Fruit fly (Drosophila melanogaster) whole organism, embryonic: ENCODE results near the gene Hr38.

Experiments used
- Adf1 ChIP-seq: fragments of 200-800 bp; sonication (Bioruptor generic); IDR thresholded peaks from 2 replicates; pipeline ENCODE4 v1.3.6; 2022; ENCODE audit warnings: missing biosample characterization, missing genetic modification characterization
- B-H1 ChIP-seq: fragments of 200-800 bp; sonication (Bioruptor generic); IDR thresholded peaks from 3 replicates; pipeline ENCODE4 v1.3.6; 2022; ENCODE audit warnings: missing biosample characterization, missing genetic modification characterization
- BEAF-32 ChIP-seq: fragments of 200-800 bp; sonication (Bioruptor generic); optimal IDR thresholded peaks from 3 replicates; lab custom pipeline; 2017; ENCODE audit warnings: missing biosample characterization, missing genetic modification characterization, mild to moderate bottlenecking, moderate library complexity, missing genetic modification reagents
- Blimp-1 ChIP-seq: fragments of 200-800 bp; sonication (Bioruptor generic); optimal IDR thresholded peaks from 3 replicates; lab custom pipeline; 2018; ENCODE audit warnings: missing biosample characterization, missing genetic modification characterization, mild to moderate bottlenecking, moderate library complexity, missing genetic modification reagents
- CG1024 ChIP-seq: fragments of 200-800 bp; sonication (Bioruptor generic); IDR thresholded peaks from 2 replicates; pipeline ENCODE4 v1.3.6; 2022; ENCODE audit warnings: missing biosample characterization, missing genetic modification characterization
- CG11723 ChIP-seq: fragments of 200-800 bp; sonication (Bioruptor generic); optimal IDR thresholded peaks from 2 replicates; lab custom pipeline; 2017; ENCODE audit warnings: missing biosample characterization, mild to moderate bottlenecking, missing genetic modification characterization
- CG12236 ChIP-seq: fragments of 200-800 bp; sonication (Bioruptor generic); optimal IDR thresholded peaks from 2 replicates; lab custom pipeline; 2016; ENCODE audit warnings: missing biosample characterization, missing genetic modification characterization
- CG13123 ChIP-seq: fragments of 200-800 bp; sonication (Bioruptor generic); optimal IDR thresholded peaks from 2 replicates; lab custom pipeline; 2016; ENCODE audit warnings: missing biosample characterization, missing genetic modification characterization
- CG13287 ChIP-seq: fragments of 200-800 bp; sonication (Bioruptor generic); IDR thresholded peaks from 2 replicates; pipeline ENCODE4 v1.3.6; 2022; ENCODE audit warnings: missing biosample characterization, missing genetic modification characterization; ENCODE audit not compliant: partially characterized antibody
- CG13894 ChIP-seq: fragments of 200-800 bp; sonication (Bioruptor generic); optimal IDR thresholded peaks from 3 replicates; lab custom pipeline; 2018; ENCODE audit warnings: missing biosample characterization, mild to moderate bottlenecking, missing genetic modification characterization, moderate library complexity
- CG1529 ChIP-seq: fragments of 200-800 bp; sonication (Bioruptor generic); optimal IDR thresholded peaks from 3 replicates; lab custom pipeline; 2018; ENCODE audit warnings: missing biosample characterization, missing genetic modification characterization
- CG17802 ChIP-seq: fragments of 200-800 bp; sonication (Bioruptor generic); optimal IDR thresholded peaks from 2 replicates; lab custom pipeline; 2018; ENCODE audit warnings: missing biosample characterization, mild to moderate bottlenecking, missing genetic modification characterization, moderate library complexity
- CG18262 ChIP-seq: fragments of 200-800 bp; optimal IDR thresholded peaks from 3 replicates; lab custom pipeline; 2019; ENCODE audit warnings: missing biosample characterization, mild to moderate bottlenecking, missing genetic modification characterization, moderate library complexity
- CG2120 ChIP-seq: fragments of 200-800 bp; sonication (Bioruptor generic); optimal IDR thresholded peaks from 3 replicates; lab custom pipeline; 2016; ENCODE audit warnings: missing biosample characterization, missing genetic modification characterization
- CG2712 ChIP-seq: fragments of 200-800 bp; optimal IDR thresholded peaks from 3 replicates; lab custom pipeline; 2019; ENCODE audit warnings: missing biosample characterization, mild to moderate bottlenecking, missing genetic modification characterization, moderate library complexity
- CG2875 ChIP-seq: fragments of 200-800 bp; sonication (Bioruptor generic); optimal IDR thresholded peaks from 2 replicates; lab custom pipeline; 2017; ENCODE audit warnings: missing biosample characterization, mild to moderate bottlenecking, missing genetic modification characterization, missing genetic modification reagents
- CG31441 ChIP-seq: fragments of 200-800 bp; sonication (Bioruptor generic); IDR thresholded peaks from 2 replicates; pipeline ENCODE4 v1.3.6; 2022; ENCODE audit warnings: missing biosample characterization, missing genetic modification characterization
- CG33557 ChIP-seq: fragments of 200-800 bp; sonication (Bioruptor generic); optimal IDR thresholded peaks from 2 replicates; lab custom pipeline; 2019; ENCODE audit warnings: missing biosample characterization, mild to moderate bottlenecking, missing genetic modification characterization, moderate library complexity
- CG3407 ChIP-seq: fragments of 200-800 bp; sonication (Bioruptor generic); optimal IDR thresholded peaks from 2 replicates; lab custom pipeline; 2018; ENCODE audit warnings: missing biosample characterization, mild to moderate bottlenecking, missing genetic modification characterization
- CG42726 ChIP-seq: fragments of 200-800 bp; sonication (Bioruptor generic); IDR thresholded peaks from 2 replicates; pipeline ENCODE4 v1.3.6; 2022; ENCODE audit warnings: missing biosample characterization, missing genetic modification characterization; ENCODE audit not compliant: partially characterized antibody
- CG5245 ChIP-seq: fragments of 200-800 bp; sonication (Bioruptor generic); optimal IDR thresholded peaks from 3 replicates; lab custom pipeline; 2016; ENCODE audit warnings: missing biosample characterization, missing genetic modification characterization
- CG6254 ChIP-seq: fragments of 200-800 bp; sonication (Bioruptor generic); optimal IDR thresholded peaks from 3 replicates; lab custom pipeline; 2017; ENCODE audit warnings: mild to moderate bottlenecking, missing biosample characterization, missing genetic modification reagents, missing genetic modification characterization
- CG8359 ChIP-seq: fragments of 200-800 bp; sonication (Bioruptor generic); optimal IDR thresholded peaks from 2 replicates; lab custom pipeline; 2017; ENCODE audit warnings: missing biosample characterization, mild to moderate bottlenecking, missing genetic modification characterization, borderline replicate concordance
- CG8388 ChIP-seq: fragments of 200-800 bp; sonication (Bioruptor generic); optimal IDR thresholded peaks from 2 replicates; lab custom pipeline; 2019; ENCODE audit warnings: missing biosample characterization, mild to moderate bottlenecking, missing genetic modification characterization, moderate library complexity
- Deaf1 ChIP-seq: fragments of 200-800 bp; optimal IDR thresholded peaks from 3 replicates; lab custom pipeline; 2019; ENCODE audit warnings: missing biosample characterization, mild to moderate bottlenecking, missing genetic modification characterization, moderate library complexity
- Gsc ChIP-seq: fragments of 200-800 bp; sonication (Bioruptor generic); IDR thresholded peaks from 2 replicates; pipeline ENCODE4 v1.3.6; 2022; ENCODE audit warnings: missing biosample characterization, missing genetic modification characterization
- Gug ChIP-seq: fragments of 200-800 bp; sonication (Bioruptor generic); IDR thresholded peaks from 4 replicates; pipeline ENCODE4 v1.3.6; 2022; ENCODE audit warnings: missing biosample characterization, missing genetic modification characterization
- Med ChIP-seq: fragments of 200-800 bp; sonication (Bioruptor generic); peaks from one replicate; lab custom pipeline; 2016; ENCODE audit warnings: missing biosample characterization, missing genetic modification characterization, mild to moderate bottlenecking, inconsistent platforms, moderate library complexity
- Optix ChIP-seq: fragments of 200-800 bp; sonication (Bioruptor generic); IDR thresholded peaks from 3 replicates; pipeline ENCODE4 v1.3.6; 2022; ENCODE audit warnings: missing biosample characterization, missing genetic modification characterization
- Side ChIP-seq: fragments of 200-800 bp; sonication (Bioruptor generic); optimal IDR thresholded peaks from 2 replicates; lab custom pipeline; 2016; ENCODE audit warnings: missing biosample characterization, missing genetic modification characterization
- Spps ChIP-seq: fragments of 200-800 bp; sonication (Bioruptor generic); optimal IDR thresholded peaks from 2 replicates; lab custom pipeline; 2018; ENCODE audit warnings: missing biosample characterization, mild to moderate bottlenecking, missing genetic modification characterization
- Trl ChIP-seq, 3 experiments: fragments of >200 bp in 2 of 3; fragments of 200-800 bp in 1 of 3; sonication (Bioruptor generic) in 1 of 3; optimal IDR thresholded peaks; 2 replicates in 1 of 3; 3 replicates in 2 of 3; lab custom pipeline; 2016 to 2017; ENCODE audit warnings: missing biosample characterization in 1 of 3, missing genetic modification characterization in 1 of 3
- ab ChIP-seq: fragments of 200-800 bp; sonication (Bioruptor generic); optimal IDR thresholded peaks from 2 replicates; lab custom pipeline; 2016; ENCODE audit warnings: missing biosample characterization, missing genetic modification characterization
- br ChIP-seq: fragments of >200 bp; optimal IDR thresholded peaks from 2 replicates; lab custom pipeline; 2017
- cato ChIP-seq: fragments of 200-800 bp; sonication (Bioruptor generic); optimal IDR thresholded peaks from 2 replicates; lab custom pipeline; 2016; ENCODE audit warnings: missing biosample characterization, missing genetic modification characterization, borderline replicate concordance
- chif ChIP-seq, 2 experiments: fragments of 200-800 bp; sonication (Bioruptor generic); optimal IDR thresholded peaks; 3 replicates each; lab custom pipeline; 2016; ENCODE audit warnings: missing biosample characterization in 2 of 2, missing genetic modification characterization in 2 of 2
- ci ChIP-seq: fragments of 200-800 bp; sonication (Bioruptor generic); IDR thresholded peaks from 3 replicates; pipeline ENCODE4 v1.3.6; 2022; ENCODE audit warnings: missing biosample characterization, missing genetic modification characterization
- crol ChIP-seq: fragments of 200-800 bp; sonication (Bioruptor generic); IDR thresholded peaks from 2 replicates; pipeline ENCODE4 v1.3.6; 2022; ENCODE audit warnings: missing biosample characterization, missing genetic modification characterization
- dan ChIP-seq: fragments of 200-800 bp; sonication (Bioruptor generic); IDR thresholded peaks from 2 replicates; pipeline ENCODE4 v1.3.6; 2022; ENCODE audit warnings: missing biosample characterization, missing genetic modification characterization
- eyg ChIP-seq: fragments of 200-800 bp; sonication (Bioruptor generic); optimal IDR thresholded peaks from 3 replicates; lab custom pipeline; 2016; ENCODE audit warnings: missing biosample characterization, missing genetic modification characterization
- ftz-f1 ChIP-seq: fragments of 200-800 bp; sonication (Bioruptor generic); optimal IDR thresholded peaks from 2 replicates; lab custom pipeline; 2016; ENCODE audit warnings: missing biosample characterization, missing genetic modification characterization
- lola ChIP-seq, 3 experiments: fragments of >200 bp in 2 of 3; fragments of 200-800 bp in 1 of 3; sonication (Bioruptor generic) in 1 of 3; optimal IDR thresholded peaks; 2 replicates each; lab custom pipeline; 2017 to 2019; ENCODE audit warnings: missing biosample characterization in 3 of 3, missing genetic modification characterization in 3 of 3, mild to moderate bottlenecking in 1 of 3, moderate library complexity in 1 of 3
- nerfin-1 ChIP-seq: fragments of 200-800 bp; sonication (Bioruptor generic); optimal IDR thresholded peaks from 3 replicates; lab custom pipeline; 2019; ENCODE audit warnings: missing biosample characterization, mild to moderate bottlenecking, missing genetic modification characterization, moderate library complexity
- onecut ChIP-seq: fragments of 200-800 bp; sonication (Bioruptor generic); IDR thresholded peaks from 2 replicates; pipeline ENCODE4 v1.3.6; 2022; ENCODE audit warnings: missing biosample characterization, missing genetic modification characterization
- p53 ChIP-seq: fragments of 200-800 bp; sonication (Bioruptor generic); optimal IDR thresholded peaks from 2 replicates; lab custom pipeline; 2016; ENCODE audit warnings: missing biosample characterization, missing genetic modification characterization
- ro ChIP-seq: fragments of 200-800 bp; sonication (Bioruptor generic); IDR thresholded peaks from 2 replicates; pipeline ENCODE4 v1.3.6; 2022; ENCODE audit warnings: missing biosample characterization, missing genetic modification characterization
- sc ChIP-seq, 3 experiments: fragments of >200 bp in 2 of 3; fragments of 200-800 bp in 1 of 3; sonication (Bioruptor generic) in 1 of 3; optimal IDR thresholded peaks; 2 replicates in 2 of 3; 3 replicates in 1 of 3; lab custom pipeline; 2017; ENCODE audit warnings: mild to moderate bottlenecking in 1 of 3, missing biosample characterization in 1 of 3, missing genetic modification characterization in 1 of 3, missing genetic modification reagents in 1 of 3
- seq ChIP-seq: fragments of 200-800 bp; sonication (Bioruptor generic); IDR thresholded peaks from 2 replicates; pipeline ENCODE4 v1.3.6; 2022; ENCODE audit warnings: missing biosample characterization, missing genetic modification characterization
- sim ChIP-seq: fragments of 200-800 bp; sonication (Bioruptor generic); IDR thresholded peaks from 2 replicates; pipeline ENCODE4 v1.3.6; 2022; ENCODE audit warnings: missing biosample characterization, missing genetic modification characterization

The Hr38 gene

DNA sequence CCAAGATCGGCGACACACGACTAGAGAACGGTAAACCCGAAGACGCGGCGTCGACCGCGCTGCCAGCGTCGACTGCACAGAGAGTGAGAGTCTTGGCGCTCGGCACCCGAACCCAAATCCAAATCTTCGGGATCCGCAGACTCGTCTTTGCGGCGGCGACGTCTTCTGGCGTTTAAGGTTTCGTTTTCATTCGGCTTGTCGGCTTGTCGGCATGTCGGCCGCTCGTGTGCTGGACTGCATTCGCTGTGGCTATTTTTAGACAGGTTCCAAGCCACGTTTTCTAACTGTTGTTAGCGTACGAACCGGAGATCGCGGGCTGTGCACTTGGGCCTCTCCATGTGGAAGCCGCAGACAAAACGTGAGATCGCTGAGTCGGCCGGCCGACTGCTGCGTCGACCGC lies 1.7 kb upstream of the Hr38 start (continued):
- TF ChIP-seq CG1529 (GFP tag; lab: Kevin White, UChicago) (peak; percentile 7), CG13287 (GFP tag; lab: Robert Waterston, UW) (peak; percentile 28; the same call in 1 of the 2 replicates), sim (GFP tag; lab: Robert Waterston, UW) (no peak), eyg (GFP tag; lab: Kevin White, UChicago) (no peak), nerfin-1 (tag; lab: Kevin White, UChicago) (peak; percentile 7), ci (peak; percentile 63; the same call in 2 of the 3 replicates), Blimp-1 (GFP tag; lab: Kevin White, UChicago) (peak; percentile 100), ab (GFP tag; lab: Kevin White, UChicago) (no peak), CG3407 (GFP tag; lab: Kevin White, UChicago) (peak; percentile 16), CG11723 (GFP tag; lab: Kevin White, UChicago) (peak; percentile 4), Trl (optimal IDR thresholded peaks at IDR 0.05; lab: Kevin White, UChicago) (peak; percentile 20 to 25), Trl (GFP tag; optimal IDR thresholded peaks at IDR 0.05; lab: Kevin White, UChicago) (no peak), CG2875 (peak; percentile 20), CG18262 (tag; lab: Kevin White, UChicago) (peak; percentile 34), ro (GFP tag; lab: Robert Waterston, UW) (no peak), CG31441 (GFP tag; lab: Robert Waterston, UW) (peak; percentile 34; the same call in 1 of the 2 replicates), Side (GFP tag; lab: Kevin White, UChicago) (no peak), p53 (GFP tag; lab: Kevin White, UChicago) (no peak), CG6254 (peak; percentile 41), Spps (tag; lab: Kevin White, UChicago) (peak; percentile 59), sc (optimal IDR thresholded peaks at IDR 0.05; lab: Kevin White, UChicago) (no peak), sc (GFP tag; optimal IDR thresholded peaks at IDR 0.05; lab: Kevin White, UChicago) (peak; percentile 12), dan (no peak), CG33557 (GFP tag; lab: Kevin White, UChicago) (peak; percentile 92), Optix (0 out of 3 replicates have a peak, but pooled peaks have one; percentile 18), CG8388 (GFP tag; lab: Kevin White, UChicago) (peak; percentile 31), Med (GFP tag; lab: Kevin White, UChicago) (peak; percentile 55), CG2712 (tag; lab: Kevin White, UChicago) (peak; percentile 47)
- TF ChIP-seq, all 482 proteins: peak for 62

- no peak for TF ChIP-seq B-H1 (GFP tag; lab: Robert Waterston, UW)
- TF ChIP-seq CG12236 (GFP tag; lab: Kevin White, UChicago) = no peak
- no peak for TF ChIP-seq lola (GFP tag; optimal IDR thresholded peaks at IDR 0.05; lab: Kevin White, UChicago)
- no peak for TF ChIP-seq BEAF-32 (GFP tag; lab: Kevin White, UChicago)
- no peak for TF ChIP-seq CG17802 (tag; lab: Kevin White, UChicago)
- TF ChIP-seq CG2120 (GFP tag; lab: Kevin White, UChicago) = no peak
- no peak for TF ChIP-seq CG8359
- no peak for TF ChIP-seq CG1024 (GFP tag; lab: Robert Waterston, UW)
- TF ChIP-seq CG5245 (GFP tag; lab: Kevin White, UChicago) = no peak
- no peak for TF ChIP-seq cato
- peak; percentile 27; the same call in 1 of the 2 replicates for TF ChIP-seq Adf1 (GFP tag; lab: Robert Waterston, UW)
- TF ChIP-seq br (lab: Kevin White, UChicago) = no peak
- TF ChIP-seq onecut = peak; percentile 80
- no peak for TF ChIP-seq CG42726 (GFP tag; lab: Robert Waterston, UW)
- TF ChIP-seq seq (GFP tag; lab: Robert Waterston, UW) = peak; percentile 25; the same call in 1 of the 2 replicates
- no peak for TF ChIP-seq Blimp-1 (GFP tag; lab: Kevin White, UChicago)
- TF ChIP-seq Gug (GFP tag; lab: Robert Waterston, UW) = no peak
- TF ChIP-seq CG13894 = peak; percentile 78
- TF ChIP-seq ftz-f1 (GFP tag; lab: Kevin White, UChicago) = peak; percentile 46
- peak; percentile 69 to 83 for TF ChIP-seq Trl (optimal IDR thresholded peaks at IDR 0.05; lab: Kevin White, UChicago)
- no peak for TF ChIP-seq Trl (GFP tag; optimal IDR thresholded peaks at IDR 0.05; lab: Kevin White, UChicago)
- TF ChIP-seq CG13123 (GFP tag; lab: Kevin White, UChicago) = no peak
- TF ChIP-seq Deaf1 = peak; percentile 53
- TF ChIP-seq crol (GFP tag; lab: Robert Waterston, UW) = peak; percentile 36; the same call in 1 of the 2 replicates
- no peak for TF ChIP-seq Gsc (GFP tag; lab: Robert Waterston, UW)
- TF ChIP-seq chif (GFP tag; optimal IDR thresholded peaks at IDR 0.05; lab: Kevin White, UChicago) = no peak
These were observed 8.5 kb downstream of the Hr38 start for dm6 chr2L:20705869-20706368.
